Worm (Caenorhabditis elegans) whole organism, L1 larva: ENCODE results near the gene D1005.6.

Source experiments
- ces-1 ChIP-seq: fragments of 150-350 bp; optimal IDR thresholded peaks from 2 replicates; lab custom pipeline; 2014; ENCODE audit warnings: missing biosample characterization, missing genetic modification reagents, missing genetic modification characterization
- lin-39 ChIP-seq: fragments of 150-350 bp; optimal IDR thresholded peaks from 2 replicates; lab custom pipeline; 2014; ENCODE audit warnings: missing biosample characterization, missing genetic modification reagents, missing genetic modification characterization
- snpc-4 ChIP-seq: fragments of 150-350 bp; optimal IDR thresholded peaks from 2 replicates; lab custom pipeline; 2014; ENCODE audit warnings: missing biosample characterization, missing genetic modification characterization
- zag-1 ChIP-seq: fragments of 150-350 bp; optimal IDR thresholded peaks from 2 replicates; lab custom pipeline; 2014; ENCODE audit warnings: missing biosample characterization, missing genetic modification characterization

DNA sequence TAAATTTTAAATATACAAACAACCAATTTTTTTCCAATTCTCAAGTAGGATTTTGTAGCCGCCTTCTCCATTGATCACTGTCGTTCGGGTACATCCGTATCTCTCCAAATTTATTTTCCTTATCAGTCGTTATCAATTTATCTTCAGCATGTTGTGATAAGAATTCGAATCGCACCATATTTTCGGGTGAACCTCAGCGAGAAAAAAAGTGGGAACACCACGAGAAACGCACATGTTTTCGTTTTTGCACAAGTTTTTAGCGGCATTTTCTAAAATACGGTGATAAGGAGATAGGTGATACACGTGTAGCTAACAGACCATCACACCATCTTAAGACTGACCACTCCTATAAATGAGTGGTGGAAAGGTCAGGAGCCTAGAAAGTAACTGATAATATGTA lies 13.3 kb upstream of the D1005.6 start:
- no peak for TF ChIP-seq lin-39 (tag; lab: Kevin White, UChicago)
- TF ChIP-seq ces-1 = no peak
- no peak for TF ChIP-seq zag-1 (tag; lab: Kevin White, UChicago)
- no peak for TF ChIP-seq snpc-4 (tag; lab: Kevin White, UChicago)
